Worm (Caenorhabditis elegans) whole organism, L3 larva: Measurements from ENCODE around the gene col-17.

ENCODE experiments used
- aly-2 ChIP-seq: fragments of 150-350 bp; optimal IDR thresholded peaks from 2 replicates; lab custom pipeline; 2014; ENCODE audit warnings: missing biosample characterization, missing genetic modification characterization
- jun-1 ChIP-seq: fragments of 150-350 bp; optimal IDR thresholded peaks from 2 replicates; lab custom pipeline; 2014; ENCODE audit warnings: missing biosample characterization, missing genetic modification reagents, missing genetic modification characterization
- lin-39 ChIP-seq: fragments of 150-350 bp; optimal IDR thresholded peaks from 2 replicates; lab custom pipeline; 2018; ENCODE audit warnings: missing biosample characterization, missing genetic modification reagents, missing genetic modification characterization
- nhr-12 ChIP-seq: fragments of 150-350 bp; optimal IDR thresholded peaks from 2 replicates; lab custom pipeline; 2014; ENCODE audit warnings: missing biosample characterization, missing genetic modification characterization
- pha-4 ChIP-seq: fragments of 150-350 bp; optimal IDR thresholded peaks from 2 replicates; lab custom pipeline; 2014; ENCODE audit warnings: missing biosample characterization, missing genetic modification reagents, missing genetic modification characterization
- pqm-1 ChIP-seq: fragments of 150-350 bp; optimal IDR thresholded peaks from 2 replicates; lab custom pipeline; 2017; ENCODE audit warnings: missing biosample characterization, missing genetic modification characterization, inconsistent platforms

ce11 chrII:4902035-4902434 lies 34.7 kb upstream of the col-17 start, which contains the start of gene R05F9.9:
- TF ChIP-seq pha-4: peak; percentile 69
- TF ChIP-seq nhr-12 (tag; lab: Kevin White, UChicago): no peak
- no peak for TF ChIP-seq aly-2 (tag; lab: Kevin White, UChicago)
- TF ChIP-seq lin-39: no peak
- TF ChIP-seq pqm-1: no peak
- TF ChIP-seq jun-1 (tag; lab: Kevin White, UChicago): no peak
